Worm (Caenorhabditis elegans): ENCODE data around the gene cnc-4.

ce11 chrV:1464543-1465040 is 17.6 kb downstream of the cnc-4 start, which contains the start of the genes fpn-1.2 and pqn-54:
- TF ChIP-seq ztf-1 (GFP tag; conservative IDR thresholded peaks at IDR 0.05) (no peak), lin-13 (GFP tag; optimal IDR thresholded peaks at IDR 0.05) (no peak), blmp-1 (tag; optimal IDR thresholded peaks at IDR 0.05; ENCODE audit: insufficient read depth) (no peak), ztf-4 (tag; optimal IDR thresholded peaks at IDR 0.05) (no peak), unc-39 (tag; optimal IDR thresholded peaks at IDR 0.05) (no peak), nhr-11 (tag; optimal IDR thresholded peaks at IDR 0.05) (no peak), sem-4 (tag; optimal IDR thresholded peaks at IDR 0.05) (no peak)

All from whole organism, L2 larva.